Fruit fly (Drosophila melanogaster) whole organism, embryonic: ENCODE data around the gene CG8149.
A peak's percentile ranks its signal among the peaks of the same experiment; 100 is the strongest.

Experiments
- CG17829 ChIP-seq: fragments of 200-800 bp; optimal IDR thresholded peaks from 2 replicates; lab custom pipeline; 2019; ENCODE audit warnings: missing biosample characterization, mild to moderate bottlenecking, missing genetic modification characterization, moderate library complexity
- CG7987 ChIP-seq: fragments of 200-800 bp; sonication (Bioruptor generic); optimal IDR thresholded peaks from 2 replicates; lab custom pipeline; 2018; ENCODE audit warnings: missing biosample characterization, mild to moderate bottlenecking, missing genetic modification characterization, moderate library complexity
- Camta ChIP-seq: fragments of 200-800 bp; sonication (Bioruptor generic); optimal IDR thresholded peaks from 2 replicates; lab custom pipeline; 2016; ENCODE audit warnings: missing biosample characterization, missing genetic modification characterization
- Ravus ChIP-seq: fragments of 200-800 bp; sonication (Bioruptor generic); IDR thresholded peaks from 2 replicates; pipeline ENCODE4 v1.3.6; 2022; ENCODE audit warnings: missing biosample characterization, missing genetic modification characterization
- chif ChIP-seq, 2 experiments: fragments of 200-800 bp; sonication (Bioruptor generic); optimal IDR thresholded peaks; 3 replicates each; lab custom pipeline; 2016; ENCODE audit warnings: missing biosample characterization in 2 of 2, missing genetic modification characterization in 2 of 2
- inv ChIP-seq: fragments of 200-800 bp; sonication (Bioruptor generic); IDR thresholded peaks from 2 replicates; pipeline ENCODE4 v1.3.6; 2022; ENCODE audit warnings: missing biosample characterization, missing genetic modification characterization; ENCODE audit not compliant: partially characterized antibody
- mirr ChIP-seq: fragments of 200-800 bp; sonication (Bioruptor generic); optimal IDR thresholded peaks from 3 replicates; lab custom pipeline; 2018; ENCODE audit warnings: missing biosample characterization, mild to moderate bottlenecking, missing genetic modification characterization
- nau ChIP-seq: fragments of 200-800 bp; sonication (Bioruptor generic); optimal IDR thresholded peaks from 3 replicates; lab custom pipeline; 2017; ENCODE audit warnings: missing biosample characterization, mild to moderate bottlenecking, missing genetic modification characterization, missing genetic modification reagents
- sim ChIP-seq: fragments of 200-800 bp; sonication (Bioruptor generic); IDR thresholded peaks from 2 replicates; pipeline ENCODE4 v1.3.6; 2022; ENCODE audit warnings: missing biosample characterization, missing genetic modification characterization
- slp2 ChIP-seq: fragments of 200-800 bp; sonication (Bioruptor generic); optimal IDR thresholded peaks from 2 replicates; lab custom pipeline; 2016; ENCODE audit warnings: missing biosample characterization, missing genetic modification characterization
- zfh2 ChIP-seq: fragments of 200-800 bp; sonication (Bioruptor generic); optimal IDR thresholded peaks from 2 replicates; lab custom pipeline; 2016; ENCODE audit warnings: missing biosample characterization, missing genetic modification characterization

DNA sequence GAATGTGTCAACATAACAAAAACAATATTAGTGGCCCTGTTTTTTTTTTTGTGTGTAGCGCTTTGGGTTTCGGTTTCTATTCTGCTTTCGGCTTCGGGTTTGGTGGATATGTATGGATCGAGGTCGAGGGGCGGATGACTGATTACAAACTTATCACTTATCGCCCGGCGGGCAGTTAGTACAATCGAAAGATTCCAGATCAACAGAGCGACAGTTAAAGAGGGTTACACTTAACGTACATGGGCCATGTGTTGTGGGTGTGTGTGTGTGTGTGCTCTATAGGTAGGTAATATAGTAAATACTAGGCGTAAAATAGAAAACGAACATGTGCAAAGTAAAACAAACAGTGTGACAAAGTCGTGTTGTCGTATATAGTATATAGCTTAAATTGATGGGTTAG is 44.3 kb downstream of the CG8149 start:
- TF ChIP-seq nau (GFP tag; lab: Kevin White, UChicago) (no peak), Ravus (GFP tag; lab: Robert Waterston, UW) (no peak), zfh2 (no peak), inv (GFP tag; lab: Robert Waterston, UW) (no peak), CG7987 (GFP tag; lab: Kevin White, UChicago) (no peak), CG17829 (no peak), chif (GFP tag; optimal IDR thresholded peaks at IDR 0.05; lab: Kevin White, UChicago) (no peak), Camta (GFP tag; lab: Kevin White, UChicago) (no peak), slp2 (no peak), sim (no peak), mirr (GFP tag; lab: Kevin White, UChicago) (peak; percentile 12)
